Fruit fly (Drosophila melanogaster): Measurements from ENCODE around the gene CG15330.
A peak's percentile ranks its signal among the peaks of the same experiment; 100 is the strongest.

The CG15330 gene

dm6 chrX:7944151-7944713, 11.6 kb upstream of the CG15330 start:
- no peak for TF ChIP-seq HLH106 (tag; optimal IDR thresholded peaks at IDR 0.05)
- no peak for TF ChIP-seq Hnf4 (GFP tag; optimal IDR thresholded peaks at IDR 0.05)
- TF ChIP-seq Rel (GFP tag; optimal IDR thresholded peaks at IDR 0.05): no peak
- peak; percentile 99 for TF ChIP-seq Rel (tag; optimal IDR thresholded peaks at IDR 0.05)

- peak; percentile 77 for TF ChIP-seq rgr (GFP tag; optimal IDR thresholded peaks at IDR 0.05)
- peak; percentile 71 for TF ChIP-seq fru (GFP tag; optimal IDR thresholded peaks at IDR 0.05)
- peak; percentile 46 for TF ChIP-seq woc (GFP tag; optimal IDR thresholded peaks at IDR 0.05)
- TF ChIP-seq Jra (GFP tag; optimal IDR thresholded peaks at IDR 0.05): peak; percentile 44
- no peak for TF ChIP-seq Mio (GFP tag; optimal IDR thresholded peaks at IDR 0.05)
- TF ChIP-seq pan (optimal IDR thresholded peaks at IDR 0.05): no peak
- TF ChIP-seq ey (GFP tag; optimal IDR thresholded peaks at IDR 0.05): peak; percentile 79
- TF ChIP-seq dsf (GFP tag; optimal IDR thresholded peaks at IDR 0.05; ENCODE audit: borderline replicate concordance): no peak
- TF ChIP-seq Abd-B (GFP tag; optimal IDR thresholded peaks at IDR 0.05): no peak
- no peak for TF ChIP-seq tai (GFP tag; optimal IDR thresholded peaks at IDR 0.05)
- peak; percentile 49 for TF ChIP-seq Hnf4 (GFP tag; optimal IDR thresholded peaks at IDR 0.05)
- TF ChIP-seq brk (GFP tag; optimal IDR thresholded peaks at IDR 0.05): no peak
- TF ChIP-seq br (GFP tag; optimal IDR thresholded peaks at IDR 0.05): peak; percentile 60
- TF ChIP-seq Dfd (GFP tag; optimal IDR thresholded peaks at IDR 0.05): no peak
- no peak for TF ChIP-seq GATAd (GFP tag; optimal IDR thresholded peaks at IDR 0.05)
- TF ChIP-seq h (GFP tag; optimal IDR thresholded peaks at IDR 0.05): peak; percentile 81
- peak; percentile 41 for TF ChIP-seq CG32264 (GFP tag; optimal IDR thresholded peaks at IDR 0.05)
- TF ChIP-seq CrebA (GFP tag; optimal IDR thresholded peaks at IDR 0.05; ENCODE audit: borderline replicate concordance): no peak
- no peak for TF ChIP-seq lola (GFP tag; optimal IDR thresholded peaks at IDR 0.05)
- peak; percentile 54 for TF ChIP-seq Sp1 (GFP tag; optimal IDR thresholded peaks at IDR 0.05)
- no peak for TF ChIP-seq jim (GFP tag; optimal IDR thresholded peaks at IDR 0.05)
- peak; percentile 69 for TF ChIP-seq HLH106 (tag; optimal IDR thresholded peaks at IDR 0.05)
- TF ChIP-seq sv (GFP tag; optimal IDR thresholded peaks at IDR 0.05): no peak
- peak; percentile 24 to 65 for TF ChIP-seq foxo (GFP tag; optimal IDR thresholded peaks at IDR 0.05)
- peak; percentile 5 for TF ChIP-seq CG9705 (GFP tag; optimal IDR thresholded peaks at IDR 0.05)
- peak; percentile 50 for TF ChIP-seq Rel (GFP tag; optimal IDR thresholded peaks at IDR 0.05)
- TF ChIP-seq Rel (tag; optimal IDR thresholded peaks at IDR 0.05): peak; percentile 8
- TF ChIP-seq Hr83 (GFP tag; optimal IDR thresholded peaks at IDR 0.05; ENCODE audit: poor library complexity, severe bottlenecking): peak; percentile 45
- no peak for TF ChIP-seq N (GFP tag; optimal IDR thresholded peaks at IDR 0.05)
- TF ChIP-seq usp (GFP tag; optimal IDR thresholded peaks at IDR 0.05): no peak
- TF ChIP-seq Vsx2 (GFP tag; optimal IDR thresholded peaks at IDR 0.05; ENCODE audit: partially characterized antibody): no peak
- peak; percentile 46 for TF ChIP-seq dmrt93B (GFP tag; optimal IDR thresholded peaks at IDR 0.05)
- TF ChIP-seq OdsH (GFP tag; optimal IDR thresholded peaks at IDR 0.05): peak; percentile 61
- peak; percentile 44 for TF ChIP-seq psq (GFP tag; optimal IDR thresholded peaks at IDR 0.05)
- no peak for TF ChIP-seq Myc (optimal IDR thresholded peaks at IDR 0.05)
- TF ChIP-seq sage (GFP tag; optimal IDR thresholded peaks at IDR 0.05): peak; percentile 85
- no peak for TF ChIP-seq Hr78 (GFP tag; optimal IDR thresholded peaks at IDR 0.05)
- TF ChIP-seq Dif (GFP tag; optimal IDR thresholded peaks at IDR 0.05; ENCODE audit: partially characterized antibody): peak; percentile 85
- peak; percentile 74 to 86 for TF ChIP-seq dl (GFP tag; optimal IDR thresholded peaks at IDR 0.05; ENCODE audit: insufficient read depth in 1 of 2, partially characterized antibody in 2 of 2)
Observed at dm6 chrX:7944772-7945722, 10.8 kb upstream of the CG15330 start.
